Fruit fly (Drosophila melanogaster) whole organism, adult: Measurements from ENCODE around the gene Polr1F.
A peak's percentile ranks its signal among the peaks of the same experiment; 100 is the strongest.

Source experiments
- CG11617 ChIP-seq: fragments of 200-800 bp; sonication (Bioruptor generic); optimal IDR thresholded peaks from 2 replicates; lab custom pipeline; 2017; ENCODE audit warnings: mild to moderate bottlenecking, missing biosample characterization, missing genetic modification reagents, missing genetic modification characterization
- CG12768 ChIP-seq: fragments of 200-800 bp; sonication (Bioruptor generic); optimal IDR thresholded peaks from 2 replicates; lab custom pipeline; 2017; ENCODE audit warnings: missing biosample characterization, missing genetic modification characterization, mild to moderate bottlenecking, moderate library complexity, missing genetic modification reagents
- CG14711 ChIP-seq: fragments of 200-800 bp; sonication (Bioruptor generic); optimal IDR thresholded peaks from 2 replicates; lab custom pipeline; 2018; ENCODE audit warnings: missing biosample characterization, mild to moderate bottlenecking, missing genetic modification characterization, moderate library complexity
- CG1620 ChIP-seq: fragments of 200-800 bp; sonication (Bioruptor generic); optimal IDR thresholded peaks from 2 replicates; lab custom pipeline; 2016; ENCODE audit warnings: missing biosample characterization, missing genetic modification characterization
- CG33017 ChIP-seq: fragments of 200-800 bp; sonication (Bioruptor generic); optimal IDR thresholded peaks from 2 replicates; lab custom pipeline; 2018; ENCODE audit warnings: missing biosample characterization, mild to moderate bottlenecking, missing genetic modification characterization, moderate library complexity
- CG5204 ChIP-seq: fragments of 200-800 bp; sonication (Bioruptor generic); optimal IDR thresholded peaks from 2 replicates; lab custom pipeline; 2016; ENCODE audit warnings: missing biosample characterization, missing genetic modification characterization
- CG7045 ChIP-seq: fragments of 200-800 bp; sonication (Bioruptor generic); optimal IDR thresholded peaks from 2 replicates; lab custom pipeline; 2017; ENCODE audit warnings: missing biosample characterization, mild to moderate bottlenecking, missing genetic modification characterization
- CG7101 ChIP-seq: fragments of 200-800 bp; sonication (Bioruptor generic); optimal IDR thresholded peaks from 2 replicates; lab custom pipeline; 2018; ENCODE audit warnings: missing biosample characterization, mild to moderate bottlenecking, missing genetic modification characterization, moderate library complexity
- Clk ChIP-seq: fragments of 200-800 bp; sonication (Bioruptor generic); optimal IDR thresholded peaks from 2 replicates; lab custom pipeline; 2017; ENCODE audit warnings: missing biosample characterization, missing genetic modification characterization
- Crg-1 ChIP-seq: fragments of 200-800 bp; sonication (Bioruptor generic); optimal IDR thresholded peaks from 2 replicates; lab custom pipeline; 2016; ENCODE audit warnings: missing biosample characterization, missing genetic modification characterization
- Hr96 ChIP-seq: fragments of 200-800 bp; sonication (Bioruptor generic); optimal IDR thresholded peaks from 2 replicates; lab custom pipeline; 2016; ENCODE audit warnings: missing biosample characterization, missing genetic modification characterization
- Mnt ChIP-seq: fragments of 200-800 bp; sonication (Bioruptor generic); optimal IDR thresholded peaks from 2 replicates; lab custom pipeline; 2016; ENCODE audit warnings: missing biosample characterization, mild to moderate bottlenecking, missing genetic modification characterization
- bab1 ChIP-seq: fragments of 200-800 bp; sonication (Bioruptor generic); optimal IDR thresholded peaks from 3 replicates; lab custom pipeline; 2019; ENCODE audit warnings: missing biosample characterization, mild to moderate bottlenecking, missing genetic modification characterization, moderate library complexity
- cic ChIP-seq: fragments of 200-800 bp; sonication (Bioruptor generic); optimal IDR thresholded peaks from 2 replicates; lab custom pipeline; 2017; ENCODE audit warnings: missing biosample characterization, mild to moderate bottlenecking, missing genetic modification characterization, moderate library complexity
- cnc ChIP-seq, 2 experiments: fragments of >200 bp; optimal IDR thresholded peaks; 2 replicates each; lab custom pipeline; 2017
- kay ChIP-seq: fragments of 200-800 bp; sonication (Bioruptor generic); peaks from one replicate; lab custom pipeline; 2016; ENCODE audit warnings: missing biosample characterization, missing genetic modification characterization, borderline replicate concordance
- ovo ChIP-seq: fragments of 200-800 bp; sonication (Bioruptor generic); optimal IDR thresholded peaks from 2 replicates; lab custom pipeline; 2016; ENCODE audit warnings: missing biosample characterization, missing genetic modification characterization
- pad ChIP-seq: fragments of 200-800 bp; sonication (Bioruptor generic); optimal IDR thresholded peaks from 3 replicates; lab custom pipeline; 2017; ENCODE audit warnings: missing biosample characterization, missing genetic modification characterization, mild to moderate bottlenecking, moderate library complexity, missing genetic modification reagents
- tj ChIP-seq: fragments of 200-800 bp; sonication (Bioruptor generic); optimal IDR thresholded peaks from 3 replicates; lab custom pipeline; 2017; ENCODE audit warnings: missing biosample characterization, mild to moderate bottlenecking, missing genetic modification characterization, moderate library complexity
- toe ChIP-seq: fragments of 200-800 bp; sonication (Bioruptor generic); optimal IDR thresholded peaks from 2 replicates; lab custom pipeline; 2016; ENCODE audit warnings: missing biosample characterization, missing genetic modification characterization

The Polr1F gene

dm6 chr2L:6907761-6908160 lies at the start of gene Polr1F, which contains the start of gene Rat1:
TSS of gene Polr1F (minus strand) at chr2L:6907844.
TSS of gene Rat1 (plus strand) at chr2L:6908083.
- TF ChIP-seq CG33017 (no peak), toe (GFP tag; lab: Kevin White, UChicago) (no peak), CG14711 (tag; lab: Kevin White, UChicago) (peak; percentile 17), cic (GFP tag; lab: Kevin White, UChicago) (no peak), cnc (optimal IDR thresholded peaks at IDR 0.05; lab: Kevin White, UChicago) (no peak), Crg-1 (GFP tag; lab: Kevin White, UChicago) (no peak), CG7045 (GFP tag; lab: Kevin White, UChicago) (no peak), Hr96 (GFP tag; lab: Kevin White, UChicago) (no peak), kay (GFP tag; lab: Kevin White, UChicago) (no peak), CG5204 (GFP tag; lab: Kevin White, UChicago) (no peak), tj (GFP tag; lab: Kevin White, UChicago) (no peak), CG12768 (no peak), Clk (no peak), CG11617 (peak; percentile 16), CG1620 (peak; percentile 25), bab1 (GFP tag; lab: Kevin White, UChicago) (peak; percentile 27), ovo (GFP tag; lab: Kevin White, UChicago) (no peak), pad (GFP tag; lab: Kevin White, UChicago) (no peak), Mnt (peak; percentile 77), CG7101 (tag; lab: Kevin White, UChicago) (no peak)

- TF ChIP-seq tj (GFP tag; lab: Kevin White, UChicago) (peak; percentile 5), Crg-1 (GFP tag; lab: Kevin White, UChicago) (peak; percentile 1), CG7101 (tag; lab: Kevin White, UChicago) (peak; percentile 10), CG11617 (no peak), kay (GFP tag; lab: Kevin White, UChicago) (no peak), cnc (optimal IDR thresholded peaks at IDR 0.05; lab: Kevin White, UChicago) (no peak), bab1 (GFP tag; lab: Kevin White, UChicago) (peak; percentile 40), CG12768 (no peak), pad (GFP tag; lab: Kevin White, UChicago) (no peak), Clk (no peak), CG33017 (no peak), ovo (GFP tag; lab: Kevin White, UChicago) (no peak), CG1620 (no peak), CG14711 (tag; lab: Kevin White, UChicago) (peak; percentile 2), cic (GFP tag; lab: Kevin White, UChicago) (no peak), CG7045 (GFP tag; lab: Kevin White, UChicago) (no peak), toe (GFP tag; lab: Kevin White, UChicago) (no peak), Hr96 (GFP tag; lab: Kevin White, UChicago) (no peak), Mnt (peak; percentile 19), CG5204 (GFP tag; lab: Kevin White, UChicago) (no peak)
Measured at dm6 chr2L:6956725-6957124, 49.1 kb upstream of the Polr1F start, which contains the start of the genes CG13775 and CG3430. TSS of gene CG13775 (minus strand) at chr2L:6956950. TSS of gene CG3430 (plus strand) at chr2L:6957008.

- TF ChIP-seq CG12768 (peak; percentile 79), Clk (peak; percentile 8), Mnt (peak; percentile 68), cnc (optimal IDR thresholded peaks at IDR 0.05; lab: Kevin White, UChicago) (no peak), CG33017 (peak; percentile 94), CG11617 (peak; percentile 79), ovo (GFP tag; lab: Kevin White, UChicago) (peak; percentile 82), CG7045 (GFP tag; lab: Kevin White, UChicago) (no peak), tj (GFP tag; lab: Kevin White, UChicago) (peak; percentile 80), CG14711 (tag; lab: Kevin White, UChicago) (peak; percentile 92), CG7101 (tag; lab: Kevin White, UChicago) (peak; percentile 96), kay (GFP tag; lab: Kevin White, UChicago) (no peak), toe (GFP tag; lab: Kevin White, UChicago) (no peak), Crg-1 (GFP tag; lab: Kevin White, UChicago) (peak; percentile 82), pad (GFP tag; lab: Kevin White, UChicago) (peak; percentile 70), Hr96 (GFP tag; lab: Kevin White, UChicago) (no peak), CG1620 (peak; percentile 1), cic (GFP tag; lab: Kevin White, UChicago) (no peak), CG5204 (GFP tag; lab: Kevin White, UChicago) (no peak), bab1 (GFP tag; lab: Kevin White, UChicago) (peak; percentile 45)
Measured at dm6 chr2L:6950096-6950495, 42.5 kb upstream of the Polr1F start, which contains the start of the genes Gas41 and SA1. TSS of gene Gas41 (minus strand) at chr2L:6950207. TSS of gene SA1 (plus strand) at chr2L:6950421.

DNA sequence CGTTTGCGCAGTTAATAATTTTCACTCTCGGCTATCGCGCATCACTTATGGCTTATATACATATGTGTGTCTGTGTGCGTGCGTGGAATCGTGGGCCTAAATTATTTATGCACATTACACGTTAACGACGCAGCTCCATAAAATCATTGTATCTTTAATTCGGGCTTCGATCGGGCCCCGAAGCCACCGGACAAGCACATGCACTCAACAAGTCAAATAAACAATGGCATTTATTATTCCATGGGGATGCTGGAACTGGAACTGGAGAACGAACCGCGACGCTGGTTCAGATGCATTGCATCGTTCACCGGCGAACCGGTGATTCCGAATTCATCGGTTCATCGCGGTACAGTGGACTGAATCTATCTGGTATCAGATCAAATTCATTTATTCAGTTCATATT lies 40.9 kb upstream of the Polr1F start, which contains the start of gene ihog:
ihog (minus strand) TSS at position 269 of the 403 bp plus-strand sequence.
- TF ChIP-seq CG5204 (GFP tag; lab: Kevin White, UChicago) = no peak
- TF ChIP-seq tj (GFP tag; lab: Kevin White, UChicago) = no peak
- no peak for TF ChIP-seq CG14711 (tag; lab: Kevin White, UChicago)
- TF ChIP-seq Mnt = peak; percentile 33
- no peak for TF ChIP-seq Hr96 (GFP tag; lab: Kevin White, UChicago)
- no peak for TF ChIP-seq cic (GFP tag; lab: Kevin White, UChicago)
- no peak for TF ChIP-seq CG7101 (tag; lab: Kevin White, UChicago)
- TF ChIP-seq cnc (optimal IDR thresholded peaks at IDR 0.05; lab: Kevin White, UChicago) = no peak
- peak; percentile 19 for TF ChIP-seq bab1 (GFP tag; lab: Kevin White, UChicago)
- TF ChIP-seq kay (GFP tag; lab: Kevin White, UChicago) = no peak
- TF ChIP-seq toe (GFP tag; lab: Kevin White, UChicago) = no peak
- TF ChIP-seq CG1620 = no peak
- TF ChIP-seq Clk = no peak
- no peak for TF ChIP-seq CG12768
- TF ChIP-seq CG7045 (GFP tag; lab: Kevin White, UChicago) = no peak
- TF ChIP-seq pad (GFP tag; lab: Kevin White, UChicago) = peak; percentile 12
- no peak for TF ChIP-seq CG11617
- no peak for TF ChIP-seq ovo (GFP tag; lab: Kevin White, UChicago)
- no peak for TF ChIP-seq Crg-1 (GFP tag; lab: Kevin White, UChicago)
- no peak for TF ChIP-seq CG33017

dm6 chr2L:6945088-6945487 lies 37.4 kb upstream of the Polr1F start, which contains the start of gene Fgop2:
TSS of gene Fgop2 (minus strand) at chr2L:6945289.
- TF ChIP-seq bab1 (GFP tag; lab: Kevin White, UChicago) (peak; percentile 31), tj (GFP tag; lab: Kevin White, UChicago) (no peak)
